Fruit fly (Drosophila melanogaster): Measurements from ENCODE around the gene CG13244.

The CG13244 gene

DNA sequence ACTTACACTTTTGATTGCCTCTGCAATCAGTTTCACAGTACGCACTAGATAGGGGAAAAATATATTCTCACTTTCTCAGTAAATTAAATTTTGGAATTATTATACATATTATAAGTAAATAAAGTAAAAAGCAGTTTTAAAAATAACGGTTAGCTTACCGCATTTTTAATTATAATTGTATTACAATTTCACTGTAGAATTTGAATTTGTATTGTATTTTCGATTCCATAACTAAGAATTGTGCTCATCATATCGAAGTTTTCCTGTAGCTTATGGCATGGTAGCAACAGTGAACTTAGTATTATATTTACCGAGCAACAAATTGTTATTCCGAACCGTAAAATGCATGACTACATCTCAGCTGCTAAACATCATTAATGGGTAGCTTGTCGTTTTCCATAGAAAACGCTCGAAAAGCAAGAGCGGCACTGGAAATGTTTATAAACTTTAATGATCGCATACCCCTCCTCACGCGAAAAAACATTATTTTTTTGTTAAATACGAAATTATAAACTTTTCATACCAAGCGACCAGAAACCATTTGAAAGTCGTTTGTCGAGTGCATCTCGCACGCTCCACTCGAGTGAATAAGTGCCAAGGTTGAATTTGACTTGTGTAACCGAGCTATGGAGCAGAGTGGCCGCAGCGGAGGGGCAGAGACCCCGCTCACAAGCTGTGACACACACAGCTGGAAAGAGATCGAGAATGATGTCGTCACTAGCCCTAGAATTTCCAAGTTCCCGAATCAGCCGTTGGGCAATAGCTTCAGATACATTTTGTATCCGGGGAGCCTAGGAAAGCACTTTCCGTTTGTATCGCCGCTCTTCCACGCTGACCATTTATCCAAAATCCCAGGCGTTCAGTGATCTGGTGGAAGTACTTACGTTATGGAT, 4.4 kb upstream of the CG13244 start (continued):
- TF ChIP-seq CG4617 (GFP tag; optimal IDR thresholded peaks at IDR 0.05; ENCODE audit: borderline replicate concordance) (peak; percentile 53), zfh1 (GFP tag; IDR thresholded peaks at IDR 0.05) (peak; percentile 84), bcd (GFP tag; optimal IDR thresholded peaks at IDR 0.05) (peak; percentile 89), CG8765 (GFP tag; IDR thresholded peaks at IDR 0.05) (peak; percentile 33; the same call in 1 of the 2 replicates), CG3838 (GFP tag; optimal IDR thresholded peaks at IDR 0.05) (no peak), Doc2 (GFP tag; IDR thresholded peaks at IDR 0.05) (no peak; the same call in 1 of the 2 replicates), Bdp1 (GFP tag; optimal IDR thresholded peaks at IDR 0.05) (no peak), ro (GFP tag; IDR thresholded peaks at IDR 0.05) (peak; percentile 76), gfzf (GFP tag; optimal IDR thresholded peaks at IDR 0.05) (no peak), HLH4C (GFP tag; IDR thresholded peaks at IDR 0.05; ENCODE audit: partially characterized antibody) (peak; percentile 37; the same call in 1 of the 3 replicates), emc (GFP tag; optimal IDR thresholded peaks at IDR 0.05) (peak; percentile 0), Hey (tag; optimal IDR thresholded peaks at IDR 0.05) (no peak), Hmr (GFP tag; optimal IDR thresholded peaks at IDR 0.05) (peak; percentile 93), CG2129 (GFP tag; IDR thresholded peaks at IDR 0.05; ENCODE audit: partially characterized antibody) (no peak), slou (GFP tag; optimal IDR thresholded peaks at IDR 0.05) (peak; percentile 78), abd-A (tag; optimal IDR thresholded peaks at IDR 0.05) (peak; percentile 81), tin (GFP tag; optimal IDR thresholded peaks at IDR 0.05) (peak; percentile 84), HLH54F (GFP tag; optimal IDR thresholded peaks at IDR 0.05) (no peak), PHDP (tag; optimal IDR thresholded peaks at IDR 0.05) (peak; percentile 96), pzg (GFP tag; optimal IDR thresholded peaks at IDR 0.05) (no peak), bbx (GFP tag; IDR thresholded peaks at IDR 0.05; ENCODE audit: partially characterized antibody) (no peak), CG31388 (GFP tag; optimal IDR thresholded peaks at IDR 0.05) (peak; percentile 35), CG10565 (GFP tag; optimal IDR thresholded peaks at IDR 0.05) (no peak), kay (GFP tag; optimal IDR thresholded peaks at IDR 0.05) (peak; percentile 70), pita (GFP tag; optimal IDR thresholded peaks at IDR 0.05) (no peak), pho (GFP tag; optimal IDR thresholded peaks at IDR 0.05) (peak; percentile 45), prd (optimal IDR thresholded peaks at IDR 0.05) (no peak), prd (GFP tag; IDR thresholded peaks at IDR 0.05) (peak; percentile 92), Hand (GFP tag; optimal IDR thresholded peaks at IDR 0.05) (peak; percentile 85), exex (tag; optimal IDR thresholded peaks at IDR 0.05) (peak; percentile 81), Ravus (GFP tag; IDR thresholded peaks at IDR 0.05) (peak; percentile 60), CoRest (tag; optimal IDR thresholded peaks at IDR 0.05) (peak; percentile 99), Eip74EF (GFP tag; optimal IDR thresholded peaks at IDR 0.05) (peak in 1 of 2 experiments; percentile 56), otp (GFP tag; IDR thresholded peaks at IDR 0.05) (0 out of 3 replicates have a peak, but pooled peaks have one; percentile 10), CG3995 (GFP tag; optimal IDR thresholded peaks at IDR 0.05) (peak; percentile 59), CG6272 (GFP tag; IDR thresholded peaks at IDR 0.05) (peak; percentile 84), MBD-R2 (GFP tag; IDR thresholded peaks at IDR 0.05) (peak; percentile 49; the same call in 1 of the 2 replicates), sqz (GFP tag; optimal IDR thresholded peaks at IDR 0.05) (peak; percentile 69), Fer2 (tag; optimal IDR thresholded peaks at IDR 0.05) (peak; percentile 93), ato (GFP tag; IDR thresholded peaks at IDR 0.05; ENCODE audit: partially characterized antibody) (peak; percentile 35; the same call in 1 of the 2 replicates), CG8281 (tag; optimal IDR thresholded peaks at IDR 0.05) (peak; percentile 78), shn (GFP tag; optimal IDR thresholded peaks at IDR 0.05) (no peak), wdn (GFP tag; IDR thresholded peaks at IDR 0.05) (no peak; the same call in none of the 2 replicates), Adf1 (GFP tag; IDR thresholded peaks at IDR 0.05) (no peak; the same call in 1 of the 2 replicates), CG4328 (GFP tag; optimal IDR thresholded peaks at IDR 0.05) (peak; percentile 94), esg (GFP tag; conservative IDR thresholded peaks at IDR 0.05) (peak; percentile 90), H2.0 (GFP tag; IDR thresholded peaks at IDR 0.05) (peak; percentile 93), CG17912 (GFP tag; optimal IDR thresholded peaks at IDR 0.05) (peak; percentile 69)
